Worm (Caenorhabditis elegans): ENCODE measurements around the gene lhfp-4.

The lhfp-4 gene

DNA sequence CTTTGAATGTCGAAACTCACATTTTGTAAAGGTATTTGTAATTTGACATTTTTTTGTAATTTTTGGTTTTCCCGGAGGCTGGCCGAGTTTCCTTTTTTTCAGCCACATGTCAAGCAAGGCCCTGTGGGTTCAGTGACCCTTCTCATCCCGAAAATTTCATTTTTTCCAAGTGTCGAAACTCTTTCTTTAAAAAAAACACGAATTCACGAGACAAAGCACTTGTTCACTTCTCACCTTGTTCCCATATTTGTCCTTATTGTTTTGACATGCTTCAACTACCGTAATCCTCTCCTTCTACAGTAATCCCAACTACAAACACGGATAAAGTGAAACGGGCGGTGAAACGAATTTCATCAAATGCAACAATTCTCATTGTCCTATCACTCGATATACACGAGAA lies at the start of gene lhfp-4:
TSS of gene lhfp-4 (plus strand) at position 301 of the 400 bp plus-strand sequence.
- TF ChIP-seq ceh-2 (tag; optimal IDR thresholded peaks at IDR 0.05) (no peak), pax-1 (tag; optimal IDR thresholded peaks at IDR 0.05) (peak; percentile 90)

DNA sequence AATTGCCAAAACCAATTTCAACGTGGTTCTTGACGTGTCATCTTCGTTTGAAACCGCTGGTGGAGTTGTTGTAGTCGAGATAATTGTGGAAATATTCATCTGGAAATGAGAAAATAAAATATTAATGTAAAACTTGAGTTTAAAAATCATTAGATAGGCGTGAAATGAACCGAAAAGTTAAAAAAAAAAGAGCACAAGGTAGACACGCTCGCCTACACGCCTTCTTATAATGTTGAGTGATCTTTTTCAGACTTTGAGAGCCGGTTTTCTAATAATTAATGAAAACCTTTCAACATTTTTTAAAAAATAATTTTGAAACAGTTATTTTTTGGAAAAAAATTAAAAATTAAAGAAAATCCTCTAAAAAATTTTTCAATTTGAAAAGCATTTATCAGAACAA lies 44.4 kb upstream of the lhfp-4 start, which contains the start of gene npr-32:
TSS of gene npr-32 (minus strand) at position 101 of the 400 bp plus-strand sequence.
- TF ChIP-seq ceh-2 (tag; optimal IDR thresholded peaks at IDR 0.05) (no peak), nhr-232 (tag; optimal IDR thresholded peaks at IDR 0.05) (no peak), hlh-15 (tag; optimal IDR thresholded peaks at IDR 0.05) (no peak), ceh-14 (tag; optimal IDR thresholded peaks at IDR 0.05) (no peak), zip-5 (tag; optimal IDR thresholded peaks at IDR 0.05) (no peak), C08G9.2 (tag; optimal IDR thresholded peaks at IDR 0.05) (no peak), lim-6 (tag; optimal IDR thresholded peaks at IDR 0.05) (no peak), pqm-1 (tag; optimal IDR thresholded peaks at IDR 0.05) (no peak), ceh-22 (tag; optimal IDR thresholded peaks at IDR 0.05) (no peak), hlh-6 (tag; optimal IDR thresholded peaks at IDR 0.05) (no peak), elt-2 (tag; optimal IDR thresholded peaks at IDR 0.05) (no peak), pros-1 (tag; optimal IDR thresholded peaks at IDR 0.05) (no peak), sox-2 (GFP tag; IDR thresholded peaks at IDR 0.05) (no peak), C38D4.7 (GFP tag; optimal IDR thresholded peaks at IDR 0.05) (no peak), gmeb-2 (tag; optimal IDR thresholded peaks at IDR 0.05) (no peak), unc-86 (tag; optimal IDR thresholded peaks at IDR 0.05) (no peak), mec-3 (tag; optimal IDR thresholded peaks at IDR 0.05; ENCODE audit: borderline replicate concordance) (no peak), ama-1 (optimal IDR thresholded peaks at IDR 0.05) (no peak)

DNA sequence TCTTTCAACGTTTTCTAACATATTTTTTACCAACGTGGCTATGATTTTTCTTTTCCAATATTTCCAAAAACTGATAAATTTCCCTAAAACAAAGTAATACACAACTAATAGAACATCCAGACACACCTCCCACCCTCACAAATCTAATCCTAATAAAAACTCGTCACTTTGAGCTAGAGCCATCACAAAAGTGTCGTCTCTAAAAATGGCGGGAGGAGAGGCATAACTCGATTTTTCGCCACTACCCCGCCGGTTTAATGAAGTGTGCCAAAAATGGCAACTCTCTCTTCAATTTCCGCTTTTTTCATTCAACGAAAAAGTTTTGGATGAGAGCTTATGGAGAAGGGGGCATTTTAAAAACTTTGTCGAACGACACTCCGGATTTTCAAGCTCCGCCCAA lies 42.5 kb upstream of the lhfp-4 start:
- peak; percentile 58 for TF ChIP-seq unc-42 (tag; optimal IDR thresholded peaks at IDR 0.05)
- TF ChIP-seq K09A11.1 (tag; optimal IDR thresholded peaks at IDR 0.05; ENCODE audit: insufficient read depth): no peak

DNA sequence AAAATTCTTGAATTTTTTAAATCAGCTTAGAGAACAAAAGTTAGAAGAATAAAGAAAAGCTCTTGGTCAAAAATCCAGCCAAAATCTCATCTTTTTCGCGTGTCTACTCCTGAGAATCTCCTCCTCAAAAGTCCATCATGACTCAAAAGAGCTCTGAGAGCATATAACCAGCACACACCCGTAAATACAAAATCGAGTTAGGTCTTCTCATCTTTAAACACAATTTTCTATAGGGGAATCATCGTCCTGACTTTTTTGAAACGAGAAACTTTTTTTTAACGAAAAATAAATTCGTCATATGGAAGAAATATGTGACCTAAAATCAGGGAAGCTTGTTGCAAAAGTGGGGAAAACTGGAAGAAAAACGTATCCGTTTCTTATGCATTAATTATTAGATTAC lies 41.9 kb upstream of the lhfp-4 start:
- no peak for TF ChIP-seq ceh-24 (tag; optimal IDR thresholded peaks at IDR 0.05)
- peak; percentile 94 for TF ChIP-seq unc-42 (tag; optimal IDR thresholded peaks at IDR 0.05)
- no peak for TF ChIP-seq unc-86 (tag; optimal IDR thresholded peaks at IDR 0.05)
- TF ChIP-seq madf-2 (tag; optimal IDR thresholded peaks at IDR 0.05): no peak
- no peak for TF ChIP-seq dmd-4 (tag; optimal IDR thresholded peaks at IDR 0.05; ENCODE audit: borderline replicate concordance)
- no peak for TF ChIP-seq pax-1 (tag; optimal IDR thresholded peaks at IDR 0.05)

DNA sequence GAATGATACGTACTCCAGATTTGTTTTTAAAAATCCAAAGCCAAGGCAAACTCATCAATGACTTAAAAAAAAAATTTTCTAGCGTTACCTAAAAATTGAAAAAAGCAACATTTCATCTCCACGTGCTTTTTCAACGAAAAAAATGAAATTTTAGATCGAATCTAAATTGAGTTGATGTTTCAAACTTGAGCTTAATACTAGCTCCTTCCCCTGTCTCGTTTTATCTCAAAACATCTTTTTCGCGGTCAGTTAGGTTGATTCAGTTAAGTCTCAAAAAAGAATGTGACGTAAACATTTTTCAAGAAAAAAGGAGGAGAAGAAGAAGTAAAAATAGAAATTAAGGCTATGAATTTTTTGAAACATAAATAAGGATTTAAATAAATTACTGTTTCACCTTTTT lies 38.4 kb upstream of the lhfp-4 start:
- TF ChIP-seq unc-42 (tag; optimal IDR thresholded peaks at IDR 0.05) (peak; percentile 34), ttx-3 (tag; optimal IDR thresholded peaks at IDR 0.05) (no peak)

DNA sequence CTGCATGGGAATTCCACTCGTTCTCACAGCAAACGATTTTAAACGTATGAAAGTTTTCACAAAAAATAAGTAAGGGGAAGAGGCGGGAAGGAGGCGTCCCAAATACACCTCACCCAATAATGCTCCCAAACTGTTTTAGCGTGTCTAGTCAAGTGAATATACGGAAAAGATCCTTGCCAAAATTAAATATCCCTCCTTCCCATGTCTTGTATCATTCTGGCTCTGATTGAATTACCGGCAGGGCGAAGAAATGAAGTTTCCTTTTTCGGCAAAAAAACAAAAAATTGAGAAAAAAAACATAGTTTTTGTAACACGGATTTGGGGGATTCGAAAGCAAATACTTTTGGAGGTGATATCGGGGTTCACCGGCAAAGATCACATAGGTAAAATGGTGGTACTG lies 36.4 kb upstream of the lhfp-4 start:
- no peak for TF ChIP-seq ceh-14 (tag; optimal IDR thresholded peaks at IDR 0.05)
- TF ChIP-seq unc-42 (tag; optimal IDR thresholded peaks at IDR 0.05): peak; percentile 71

DNA sequence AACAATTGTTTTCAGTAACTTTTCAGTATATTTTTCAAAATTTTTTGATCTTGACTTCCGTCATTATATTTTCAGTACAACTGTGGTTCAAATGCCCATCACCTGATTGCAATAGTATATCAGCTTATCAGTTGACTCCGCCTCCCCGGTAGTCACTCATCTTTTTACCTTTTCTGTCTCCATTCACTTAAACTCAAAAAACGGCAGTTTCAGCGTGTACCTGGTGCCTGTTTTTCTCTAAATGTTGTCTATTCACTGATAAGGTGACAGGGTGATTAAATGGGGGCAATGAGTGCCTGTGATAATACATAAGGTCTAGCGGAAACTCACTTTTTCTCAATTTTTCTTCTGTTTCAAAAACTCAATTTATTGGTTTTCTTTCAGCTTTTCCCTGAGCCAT lies 30.2 kb upstream of the lhfp-4 start, which contains the start of gene ZK550.2:
TSS of gene ZK550.2 (plus strand) at position 385 of the 400 bp plus-strand sequence.
- TF ChIP-seq fkh-10 (GFP tag; optimal IDR thresholded peaks at IDR 0.05): no peak
- no peak for TF ChIP-seq lin-11 (tag; optimal IDR thresholded peaks at IDR 0.05)
- TF ChIP-seq unc-3 (GFP tag; conservative IDR thresholded peaks at IDR 0.05): no peak
- TF ChIP-seq unc-3 (tag; optimal IDR thresholded peaks at IDR 0.05): no peak
- peak; percentile 54 for TF ChIP-seq pqm-1 (tag; optimal IDR thresholded peaks at IDR 0.05)
- TF ChIP-seq elt-2 (tag; optimal IDR thresholded peaks at IDR 0.05): peak; percentile 85
- no peak for TF ChIP-seq lim-6 (tag; optimal IDR thresholded peaks at IDR 0.05)

DNA sequence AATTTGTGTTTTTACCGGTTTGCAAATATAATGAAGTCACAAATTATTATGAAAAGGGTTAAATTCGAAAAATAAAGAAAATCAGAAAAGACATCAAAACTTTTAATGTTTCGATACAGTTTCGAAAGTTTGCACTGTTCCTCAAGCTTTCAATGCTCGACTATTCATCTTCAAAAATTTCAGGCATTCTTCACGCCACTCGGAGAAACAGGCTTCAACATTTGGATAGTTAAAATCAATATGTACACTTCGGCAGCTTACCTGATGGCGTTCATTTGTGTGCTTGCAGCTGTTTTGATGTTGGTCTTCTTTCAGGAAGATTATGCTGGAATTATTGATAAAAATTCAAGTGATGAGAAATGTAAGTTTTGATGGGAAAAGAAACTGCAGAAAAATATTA lies 28.2 kb upstream of the lhfp-4 start:
- TF ChIP-seq ceh-31 (tag; optimal IDR thresholded peaks at IDR 0.05) (no peak), ztf-16 (tag; optimal IDR thresholded peaks at IDR 0.05) (no peak), nfya-1 (tag; optimal IDR thresholded peaks at IDR 0.05) (no peak), pha-2 (tag; optimal IDR thresholded peaks at IDR 0.05) (no peak), fkh-10 (GFP tag; optimal IDR thresholded peaks at IDR 0.05) (no peak)

All from whole organism, late embryonic.